Worm (Caenorhabditis elegans): ENCODE results near the gene T01D1.3.

The T01D1.3 gene

ce11 chrII:216598-216997 is 40.8 kb upstream of the T01D1.3 start, which contains the start of gene F48A11.4 (continued):
- TF ChIP-seq nhr-23 (tag; optimal IDR thresholded peaks at IDR 0.05), result no peak

ce11 chrII:208097-208496 is 32.3 kb upstream of the T01D1.3 start:
- TF ChIP-seq mab-5 (tag; optimal IDR thresholded peaks at IDR 0.05) (no peak), crh-2 (tag; optimal IDR thresholded peaks at IDR 0.05) (no peak), gmeb-1 (tag; optimal IDR thresholded peaks at IDR 0.05) (no peak), lsy-2 (tag; optimal IDR thresholded peaks at IDR 0.05) (no peak), elt-1 (tag; optimal IDR thresholded peaks at IDR 0.05) (no peak), nhr-237 (tag; optimal IDR thresholded peaks at IDR 0.05) (no peak), aly-2 (tag; optimal IDR thresholded peaks at IDR 0.05) (no peak), unc-39 (tag; optimal IDR thresholded peaks at IDR 0.05) (no peak), sma-9 (GFP tag; optimal IDR thresholded peaks at IDR 0.05) (no peak), sma-9 (tag; optimal IDR thresholded peaks at IDR 0.05) (no peak), R02D3.7 (tag; optimal IDR thresholded peaks at IDR 0.05) (no peak), ama-1 (optimal IDR thresholded peaks at IDR 0.05) (no peak), F13H6.1 (tag; optimal IDR thresholded peaks at IDR 0.05) (no peak), egl-27 (tag; optimal IDR thresholded peaks at IDR 0.05) (no peak), nhr-10 (tag; optimal IDR thresholded peaks at IDR 0.05) (no peak), fos-1 (tag; optimal IDR thresholded peaks at IDR 0.05) (no peak), lin-11 (tag; optimal IDR thresholded peaks at IDR 0.05) (no peak), C34F6.9 (tag; optimal IDR thresholded peaks at IDR 0.05) (no peak), zag-1 (tag; optimal IDR thresholded peaks at IDR 0.05) (no peak), nhr-6 (tag; optimal IDR thresholded peaks at IDR 0.05) (no peak)

ce11 chrII:196685-197084 is 20.9 kb upstream of the T01D1.3 start, which contains the start of gene chs-2:
Gene chs-2 (plus strand): TSS chrII:196985.
- TF ChIP-seq nhr-237 (tag; optimal IDR thresholded peaks at IDR 0.05), result no peak
- TF ChIP-seq zag-1 (tag; optimal IDR thresholded peaks at IDR 0.05), result no peak
- no peak for TF ChIP-seq nhr-21 (tag; optimal IDR thresholded peaks at IDR 0.05)
- TF ChIP-seq ztf-11 (tag; optimal IDR thresholded peaks at IDR 0.05), result no peak
- TF ChIP-seq elt-3 (tag; optimal IDR thresholded peaks at IDR 0.05), result no peak
- TF ChIP-seq crh-2 (tag; optimal IDR thresholded peaks at IDR 0.05), result no peak

- TF ChIP-seq nhr-21 (tag; optimal IDR thresholded peaks at IDR 0.05), result no peak
- no peak for TF ChIP-seq Y55F3AM.14 (GFP tag; optimal IDR thresholded peaks at IDR 0.05)
- no peak for TF ChIP-seq elt-1 (tag; optimal IDR thresholded peaks at IDR 0.05)
- no peak for TF ChIP-seq blmp-1 (tag; optimal IDR thresholded peaks at IDR 0.05; ENCODE audit: insufficient read depth)
- TF ChIP-seq fos-1 (tag; optimal IDR thresholded peaks at IDR 0.05), result no peak
These were observed 18.7 kb upstream of the T01D1.3 start, which contains the start of gene abu-11 for ce11 chrII:194458-194857. Gene abu-11 (minus strand): TSS chrII:194558.

ce11 chrII:192584-192983 is 16.8 kb upstream of the T01D1.3 start:
- TF ChIP-seq nhr-237 (tag; optimal IDR thresholded peaks at IDR 0.05) (no peak), blmp-1 (tag; optimal IDR thresholded peaks at IDR 0.05; ENCODE audit: insufficient read depth) (no peak), unc-39 (tag; optimal IDR thresholded peaks at IDR 0.05) (no peak), nhr-25 (tag; optimal IDR thresholded peaks at IDR 0.05) (no peak), nhr-6 (tag; optimal IDR thresholded peaks at IDR 0.05) (no peak), alr-1 (tag; optimal IDR thresholded peaks at IDR 0.05) (no peak), dmd-4 (tag; optimal IDR thresholded peaks at IDR 0.05) (no peak), gmeb-1 (tag; optimal IDR thresholded peaks at IDR 0.05) (no peak), fos-1 (tag; optimal IDR thresholded peaks at IDR 0.05) (no peak), ama-1 (optimal IDR thresholded peaks at IDR 0.05) (no peak), R02D3.7 (tag; optimal IDR thresholded peaks at IDR 0.05) (no peak), Y55F3AM.14 (GFP tag; optimal IDR thresholded peaks at IDR 0.05) (no peak), lin-39 (tag; optimal IDR thresholded peaks at IDR 0.05) (no peak), aly-2 (tag; optimal IDR thresholded peaks at IDR 0.05) (no peak)

- TF ChIP-seq sem-4 (tag; optimal IDR thresholded peaks at IDR 0.05) (no peak), sma-3 (GFP tag; optimal IDR thresholded peaks at IDR 0.05) (no peak), ama-1 (optimal IDR thresholded peaks at IDR 0.05) (no peak)
These were observed 13.2 kb upstream of the T01D1.3 start, which contains the start of gene T01D1.5 for ce11 chrII:188967-189366. Gene T01D1.5 (minus strand): TSS chrII:189067.

Data from whole organism, L2 larva.